Fruit fly (Drosophila melanogaster): ENCODE results near the gene RecQ4.
A peak's percentile ranks its signal among the peaks of the same experiment; 100 is the strongest.

Gene RecQ4

dm6 chr3L:8137448-8137906 is 38.3 kb downstream of the RecQ4 start, which contains the start of the genes Setx and mus301 (continued):
- TF ChIP-seq ro (GFP tag; IDR thresholded peaks at IDR 0.05) (0 out of 2 replicates have a peak, but pooled peaks have one; percentile 40), Hmr (GFP tag; optimal IDR thresholded peaks at IDR 0.05) (peak; percentile 92), Atf3 (GFP tag; optimal IDR thresholded peaks at IDR 0.05) (peak; percentile 74), CG7271 (tag; optimal IDR thresholded peaks at IDR 0.05) (peak; percentile 2), CkIIα-i1 (GFP tag; IDR thresholded peaks at IDR 0.05) (no peak), hb (GFP tag; IDR thresholded peaks at IDR 0.05; ENCODE audit: partially characterized antibody) (no peak), CG9817 (tag; optimal IDR thresholded peaks at IDR 0.05) (peak; percentile 86), kah (GFP tag; optimal IDR thresholded peaks at IDR 0.05) (peak; percentile 4), phol (tag; optimal IDR thresholded peaks at IDR 0.05) (peak; percentile 88), pum (GFP tag; optimal IDR thresholded peaks at IDR 0.05) (peak; percentile 81), Ets65A (GFP tag) (peak; percentile 99), CG31365 (tag; optimal IDR thresholded peaks at IDR 0.05) (no peak), Ets97D (GFP tag; optimal IDR thresholded peaks at IDR 0.05) (peak; percentile 93), CG30403 (GFP tag; optimal IDR thresholded peaks at IDR 0.05) (peak; percentile 91), klu (GFP tag; IDR thresholded peaks at IDR 0.05) (peak; percentile 72), pho (GFP tag; optimal IDR thresholded peaks at IDR 0.05) (peak; percentile 88), D19A (tag; optimal IDR thresholded peaks at IDR 0.05) (no peak), Abd-B (GFP tag; optimal IDR thresholded peaks at IDR 0.05) (peak; percentile 89), TFAM (GFP tag; optimal IDR thresholded peaks at IDR 0.05) (no peak), CG9797 (GFP tag; optimal IDR thresholded peaks at IDR 0.05) (peak; percentile 76), H15 (GFP tag; IDR thresholded peaks at IDR 0.05) (peak; percentile 65; the same call in 1 of the 3 replicates), CG1647 (GFP tag; optimal IDR thresholded peaks at IDR 0.05) (peak; percentile 89), CG7357 (GFP tag; IDR thresholded peaks at IDR 0.05) (peak; percentile 64; the same call in 1 of the 3 replicates), CG43689 (GFP tag; IDR thresholded peaks at IDR 0.05) (no peak), CG17568 (GFP tag; optimal IDR thresholded peaks at IDR 0.05) (no peak), CG32772 (GFP tag; IDR thresholded peaks at IDR 0.05) (peak; percentile 66), CG2129 (GFP tag; IDR thresholded peaks at IDR 0.05; ENCODE audit: partially characterized antibody) (no peak), CG17802 (tag; optimal IDR thresholded peaks at IDR 0.05) (peak; percentile 35), CG1602 (GFP tag; optimal IDR thresholded peaks at IDR 0.05) (peak; percentile 85), B-H2 (GFP tag; optimal IDR thresholded peaks at IDR 0.05) (peak; percentile 75), Xbp1 (GFP tag; optimal IDR thresholded peaks at IDR 0.05) (peak; percentile 90), ttk (GFP tag; IDR thresholded peaks at IDR 0.05) (peak; percentile 54; the same call in 1 of the 2 replicates), CG9932 (GFP tag; IDR thresholded peaks at IDR 0.05) (peak; percentile 94), Ptx1 (GFP tag; IDR thresholded peaks at IDR 0.05) (peak; percentile 79), HLH54F (GFP tag; optimal IDR thresholded peaks at IDR 0.05) (peak; percentile 88), Camta (GFP tag; optimal IDR thresholded peaks at IDR 0.05) (peak; percentile 84), chn (GFP tag; optimal IDR thresholded peaks at IDR 0.05) (peak; percentile 90), NK7.1 (GFP tag; optimal IDR thresholded peaks at IDR 0.05) (peak; percentile 23), CG3838 (GFP tag; optimal IDR thresholded peaks at IDR 0.05) (peak; percentile 62), CG3847 (GFP tag; IDR thresholded peaks at IDR 0.05) (peak; percentile 93), Scr (GFP tag; IDR thresholded peaks at IDR 0.05; ENCODE audit: partially characterized antibody) (no peak; the same call in 1 of the 2 replicates), NC2β (GFP tag; optimal IDR thresholded peaks at IDR 0.05) (peak; percentile 74), Optix (GFP tag; IDR thresholded peaks at IDR 0.05) (0 out of 3 replicates have a peak, but pooled peaks have one; percentile 24), CG1792 (GFP tag; optimal IDR thresholded peaks at IDR 0.05) (peak; percentile 66), wek (GFP tag; optimal IDR thresholded peaks at IDR 0.05) (no peak), amos (GFP tag; IDR thresholded peaks at IDR 0.05; ENCODE audit: partially characterized antibody) (peak; percentile 40; the same call in 1 of the 2 replicates), CG10565 (GFP tag; optimal IDR thresholded peaks at IDR 0.05) (peak; percentile 48), trh (GFP tag; optimal IDR thresholded peaks at IDR 0.05) (peak; percentile 69), CG14667 (GFP tag; IDR thresholded peaks at IDR 0.05) (peak; percentile 66), Hr3 (GFP tag; optimal IDR thresholded peaks at IDR 0.05) (peak; percentile 85), CG7987 (GFP tag; optimal IDR thresholded peaks at IDR 0.05) (peak; percentile 61)
